Fruit fly (Drosophila melanogaster): Measurements from ENCODE around the gene Ctl1.

DNA sequence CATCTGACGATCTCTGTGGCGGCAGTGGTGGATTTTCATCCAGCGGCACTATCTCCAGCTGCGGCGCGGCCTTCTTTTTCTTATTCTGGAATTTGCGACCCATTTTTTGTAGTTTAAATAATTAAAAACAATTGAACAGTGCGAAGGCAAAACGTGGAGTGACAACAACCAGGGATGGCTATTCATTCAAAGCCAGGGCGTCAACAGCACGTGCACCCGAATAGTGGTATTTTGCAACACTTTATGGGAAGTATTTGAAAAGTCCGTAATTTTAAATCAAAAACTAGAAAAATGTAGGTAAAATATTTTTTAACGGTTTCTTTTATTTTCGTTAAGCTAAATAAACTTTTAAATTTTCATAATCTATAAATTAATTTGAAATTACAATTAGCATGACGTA lies 4.9 kb downstream of the Ctl1 start, which contains the start of gene CG11583:
- TF ChIP-seq Ets98B (GFP tag; IDR thresholded peaks at IDR 0.05), result no peak
- TF ChIP-seq CG17806 (tag; optimal IDR thresholded peaks at IDR 0.05), result no peak
- no peak for TF ChIP-seq CG10348 (GFP tag; IDR thresholded peaks at IDR 0.05)
- TF ChIP-seq rn (GFP tag; IDR thresholded peaks at IDR 0.05), result no peak
- no peak for TF ChIP-seq CG15710 (tag; optimal IDR thresholded peaks at IDR 0.05)
- TF ChIP-seq CG32121 (GFP tag; IDR thresholded peaks at IDR 0.05), result no peak
- TF ChIP-seq gl (tag; optimal IDR thresholded peaks at IDR 0.05), result no peak
- no peak for TF ChIP-seq EcR (GFP tag; optimal IDR thresholded peaks at IDR 0.05)
- TF ChIP-seq Snoo (tag; optimal IDR thresholded peaks at IDR 0.05), result no peak
- TF ChIP-seq Pif1A (GFP tag; optimal IDR thresholded peaks at IDR 0.05), result no peak
- no peak for TF ChIP-seq CG8159 (tag; optimal IDR thresholded peaks at IDR 0.05)
- TF ChIP-seq D1 (tag; optimal IDR thresholded peaks at IDR 0.05), result no peak
- TF ChIP-seq CG9948 (tag; optimal IDR thresholded peaks at IDR 0.05), result no peak
- TF ChIP-seq CG12605 (GFP tag; IDR thresholded peaks at IDR 0.05), result no peak
